Fruit fly (Drosophila melanogaster) whole organism, pupa: ENCODE measurements around the gene toy.

Experiments
- CG15710 ChIP-seq: fragments of 200-800 bp; sonication (Bioruptor generic); optimal IDR thresholded peaks from 2 replicates; lab custom pipeline; 2018; ENCODE audit warnings: missing biosample characterization, mild to moderate bottlenecking, missing genetic modification characterization, moderate library complexity
- CG34367 ChIP-seq: fragments of 200-800 bp; sonication (Bioruptor generic); optimal IDR thresholded peaks from 2 replicates; lab custom pipeline; 2018; ENCODE audit warnings: missing biosample characterization, mild to moderate bottlenecking, missing genetic modification characterization
- CG4496 ChIP-seq: fragments of 200-800 bp; sonication (Bioruptor generic); IDR thresholded peaks from 3 replicates; pipeline ENCODE4 v1.3.6; 2022; ENCODE audit warnings: missing biosample characterization, missing genetic modification characterization
- D1 ChIP-seq: fragments of 200-800 bp; sonication (Bioruptor generic); optimal IDR thresholded peaks from 2 replicates; lab custom pipeline; 2018; ENCODE audit warnings: missing biosample characterization, mild to moderate bottlenecking, missing genetic modification characterization, moderate library complexity
- Ets98B ChIP-seq: fragments of 200-800 bp; sonication (Bioruptor generic); IDR thresholded peaks from 2 replicates; pipeline ENCODE4 v1.3.6; 2022; ENCODE audit warnings: missing biosample characterization, missing genetic modification characterization
- Pif1B ChIP-seq: fragments of 200-800 bp; sonication (Bioruptor generic); optimal IDR thresholded peaks from 3 replicates; lab custom pipeline; 2016; ENCODE audit warnings: missing biosample characterization, missing genetic modification characterization
- Snoo ChIP-seq: fragments of 200-800 bp; sonication (Bioruptor generic); optimal IDR thresholded peaks from 3 replicates; lab custom pipeline; 2017; ENCODE audit warnings: missing biosample characterization, mild to moderate bottlenecking, missing genetic modification characterization, inconsistent platforms
- gl ChIP-seq: fragments of 200-800 bp; sonication (Bioruptor generic); optimal IDR thresholded peaks from 2 replicates; lab custom pipeline; 2018; ENCODE audit warnings: missing biosample characterization, mild to moderate bottlenecking, missing genetic modification characterization

DNA sequence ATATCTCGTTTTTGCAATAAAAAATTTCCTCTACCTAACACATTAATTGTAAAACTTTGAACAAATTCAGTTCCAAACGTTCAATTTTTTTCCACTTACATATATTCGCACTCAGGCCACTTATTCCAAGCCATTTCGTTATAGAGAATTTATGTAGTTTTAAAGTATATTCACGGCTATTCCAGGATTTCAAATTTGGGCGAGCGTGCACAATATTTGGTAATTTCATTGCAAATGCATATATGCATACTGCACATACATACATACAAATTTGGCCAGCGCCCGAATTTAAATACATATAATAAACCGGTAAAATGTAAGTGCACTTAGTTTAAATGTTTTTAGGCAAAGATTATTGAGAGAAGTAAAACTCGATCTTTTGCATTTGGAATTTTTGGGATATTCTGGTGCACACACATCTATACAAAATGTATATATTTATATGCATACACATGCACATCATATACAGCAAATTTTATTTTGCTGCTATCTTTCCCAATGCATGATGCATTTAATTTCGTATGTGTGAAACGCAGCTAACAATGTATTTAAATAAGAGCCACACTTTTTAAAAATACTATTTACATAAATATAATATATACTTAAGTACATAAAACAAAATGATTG is 36.7 kb downstream of the toy start:
- no peak for TF ChIP-seq CG15710 (tag; lab: Kevin White, UChicago)
- no peak for TF ChIP-seq CG4496 (GFP tag; lab: Robert Waterston, UW)
- no peak for TF ChIP-seq Pif1B (GFP tag; lab: Kevin White, UChicago)
- TF ChIP-seq Ets98B (GFP tag; lab: Robert Waterston, UW), result no peak
- TF ChIP-seq gl (tag; lab: Kevin White, UChicago), result no peak
- no peak for TF ChIP-seq Snoo (tag; lab: Kevin White, UChicago)
- no peak for TF ChIP-seq D1 (tag; lab: Kevin White, UChicago)
- TF ChIP-seq CG34367 (tag; lab: Kevin White, UChicago), result no peak
